Worm (Caenorhabditis elegans) whole organism, L3 larva: ENCODE results near the gene F20D6.10.
A peak's percentile ranks its signal among the peaks of the same experiment; 100 is the strongest.

Experiments used
- R02D3.7 ChIP-seq: fragments of 150-350 bp; optimal IDR thresholded peaks from 2 replicates; lab custom pipeline; 2014; ENCODE audit warnings: missing biosample characterization, missing genetic modification characterization
- aly-2 ChIP-seq: fragments of 150-350 bp; optimal IDR thresholded peaks from 2 replicates; lab custom pipeline; 2014; ENCODE audit warnings: missing biosample characterization, missing genetic modification characterization
- ama-1 ChIP-seq: fragments of 150-350 bp; optimal IDR thresholded peaks from 2 replicates; lab custom pipeline; 2018
- ceh-16 ChIP-seq: sonication (generic microtip); optimal IDR thresholded peaks from 2 replicates; lab custom pipeline; 2017; ENCODE audit warnings: missing biosample characterization, missing genetic modification characterization
- ceh-82 ChIP-seq: fragments of 150-350 bp; optimal IDR thresholded peaks from 2 replicates; lab custom pipeline; 2014; ENCODE audit warnings: missing biosample characterization, missing genetic modification characterization
- daf-12 ChIP-seq: fragments of 150-350 bp; optimal IDR thresholded peaks from 2 replicates; lab custom pipeline; 2014; ENCODE audit warnings: missing biosample characterization, missing genetic modification reagents, missing genetic modification characterization
- egl-27 ChIP-seq: sonication (generic microtip); optimal IDR thresholded peaks from 4 replicates; lab custom pipeline; 2017; ENCODE audit warnings: missing biosample characterization, missing genetic modification reagents, missing genetic modification characterization
- egl-5 ChIP-seq: fragments of 150-350 bp; optimal IDR thresholded peaks from 2 replicates; lab custom pipeline; 2017; ENCODE audit warnings: missing biosample characterization, missing genetic modification reagents, missing genetic modification characterization, inconsistent platforms
- elt-1 ChIP-seq: fragments of 150-350 bp; optimal IDR thresholded peaks from 2 replicates; lab custom pipeline; 2014; ENCODE audit warnings: missing biosample characterization, missing genetic modification characterization
- elt-2 ChIP-seq: sonication (generic microtip); optimal IDR thresholded peaks from 2 replicates; lab custom pipeline; 2016; ENCODE audit warnings: missing genetic modification reagents, mild to moderate bottlenecking, missing genetic modification characterization, missing compliant biosample characterization
- elt-3 ChIP-seq, 3 experiments: fragments of 150-350 bp in 1 of 3; sonication (generic microtip) in 2 of 3; optimal IDR thresholded peaks; 2 replicates in 2 of 3; 4 replicates in 1 of 3; lab custom pipeline; 2014 to 2017; ENCODE audit warnings: missing biosample characterization in 3 of 3, missing genetic modification characterization in 3 of 3
- fkh-2 ChIP-seq: fragments of 150-350 bp; optimal IDR thresholded peaks from 2 replicates; lab custom pipeline; 2014; ENCODE audit warnings: missing biosample characterization, missing genetic modification reagents, missing genetic modification characterization
- fos-1 ChIP-seq: fragments of 150-350 bp; optimal IDR thresholded peaks from 2 replicates; lab custom pipeline; 2014; ENCODE audit warnings: missing biosample characterization, missing genetic modification characterization
- hmg-11 ChIP-seq: sonication (generic microtip); optimal IDR thresholded peaks from 2 replicates; lab custom pipeline; 2016; ENCODE audit warnings: missing genetic modification characterization, missing compliant biosample characterization
- lin-15B ChIP-seq: fragments of 150-350 bp; optimal IDR thresholded peaks from 2 replicates; lab custom pipeline; 2014; ENCODE audit warnings: missing biosample characterization, missing genetic modification characterization
- lin-39 ChIP-seq: fragments of 150-350 bp; optimal IDR thresholded peaks from 2 replicates; lab custom pipeline; 2018; ENCODE audit warnings: missing biosample characterization, missing genetic modification reagents, missing genetic modification characterization
- lsy-12 ChIP-seq: sonication (generic microtip); optimal IDR thresholded peaks from 2 replicates; lab custom pipeline; 2016; ENCODE audit warnings: mild to moderate bottlenecking, missing genetic modification characterization, missing compliant biosample characterization
- mml-1 ChIP-seq: fragments of 150-350 bp; sonication (generic microtip); optimal IDR thresholded peaks from 3 replicates; lab custom pipeline; 2014; ENCODE audit warnings: missing biosample characterization, missing genetic modification characterization
- nfya-1 ChIP-seq: sonication (generic microtip); optimal IDR thresholded peaks from 2 replicates; lab custom pipeline; 2017; ENCODE audit warnings: missing genetic modification characterization, mild to moderate bottlenecking, missing compliant biosample characterization, antibody characterized with exemption, moderate library complexity; ENCODE audit not compliant: insufficient read depth
- nhr-11 ChIP-seq: fragments of 150-350 bp; optimal IDR thresholded peaks from 2 replicates; lab custom pipeline; 2014; ENCODE audit warnings: missing biosample characterization, missing genetic modification characterization
- nhr-12 ChIP-seq: fragments of 150-350 bp; optimal IDR thresholded peaks from 2 replicates; lab custom pipeline; 2014; ENCODE audit warnings: missing biosample characterization, missing genetic modification characterization
- nhr-23 ChIP-seq: fragments of 150-350 bp; optimal IDR thresholded peaks from 2 replicates; lab custom pipeline; 2014; ENCODE audit warnings: missing biosample characterization, missing genetic modification reagents, missing genetic modification characterization
- nhr-237 ChIP-seq: fragments of 150-350 bp; optimal IDR thresholded peaks from 2 replicates; lab custom pipeline; 2014; ENCODE audit warnings: missing biosample characterization, missing genetic modification characterization
- nhr-43 ChIP-seq: sonication (generic microtip); optimal IDR thresholded peaks from 2 replicates; lab custom pipeline; 2016; ENCODE audit warnings: mild to moderate bottlenecking, missing genetic modification characterization, missing compliant biosample characterization; ENCODE audit not compliant: poor library complexity, severe bottlenecking
- nhr-67 ChIP-seq: fragments of 150-350 bp; optimal IDR thresholded peaks from 2 replicates; lab custom pipeline; 2014; ENCODE audit warnings: missing biosample characterization, missing genetic modification characterization
- nhr-77 ChIP-seq: fragments of 150-350 bp; optimal IDR thresholded peaks from 2 replicates; lab custom pipeline; 2014; ENCODE audit warnings: missing biosample characterization, missing genetic modification characterization
- pha-4 ChIP-seq: fragments of 150-350 bp; optimal IDR thresholded peaks from 2 replicates; lab custom pipeline; 2014; ENCODE audit warnings: missing biosample characterization, missing genetic modification reagents, missing genetic modification characterization
- pqm-1 ChIP-seq: fragments of 150-350 bp; optimal IDR thresholded peaks from 2 replicates; lab custom pipeline; 2017; ENCODE audit warnings: missing biosample characterization, missing genetic modification characterization, inconsistent platforms
- skn-1 ChIP-seq: fragments of 150-350 bp; optimal IDR thresholded peaks from 2 replicates; lab custom pipeline; 2014; ENCODE audit warnings: missing biosample characterization, missing genetic modification characterization
- snpc-4 ChIP-seq: fragments of 150-350 bp; optimal IDR thresholded peaks from 2 replicates; lab custom pipeline; 2014; ENCODE audit warnings: missing biosample characterization, missing genetic modification characterization
- tbx-2 ChIP-seq: sonication (generic microtip); optimal IDR thresholded peaks from 2 replicates; lab custom pipeline; 2016; ENCODE audit warnings: mild to moderate bottlenecking, missing genetic modification characterization, missing compliant biosample characterization
- zag-1 ChIP-seq: fragments of 150-350 bp; optimal IDR thresholded peaks from 2 replicates; lab custom pipeline; 2014; ENCODE audit warnings: missing biosample characterization, missing genetic modification characterization
- ztf-11 ChIP-seq: fragments of 150-350 bp; optimal IDR thresholded peaks from 2 replicates; lab custom pipeline; 2014; ENCODE audit warnings: missing biosample characterization, missing genetic modification characterization

The F20D6.10 gene

DNA sequence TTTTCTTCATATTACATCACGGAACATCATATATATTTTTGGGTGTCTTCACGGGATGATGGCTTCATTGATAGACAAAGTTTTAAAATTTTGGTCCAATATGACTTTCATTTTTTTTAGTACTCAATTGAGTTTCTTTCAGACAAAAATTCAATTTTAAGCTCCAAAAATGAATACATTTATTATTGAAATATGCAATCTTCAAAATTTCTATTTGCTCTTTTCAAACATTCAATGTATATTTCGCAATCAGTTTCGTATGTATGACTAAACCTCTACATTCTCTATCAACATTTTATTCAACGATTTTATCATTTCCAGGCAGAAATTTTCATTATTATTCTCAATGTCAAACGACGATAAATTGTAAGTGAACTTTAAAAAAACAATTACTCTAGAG, 12.4 kb downstream of the F20D6.10 start, which contains the start of gene srp-8:
Gene srp-8 (plus strand): TSS at position 301 of the 400 bp plus-strand sequence.
- no peak for TF ChIP-seq hmg-11
- no peak for TF ChIP-seq fos-1 (tag; lab: Kevin White, UChicago)
- no peak for TF ChIP-seq elt-3 (tag; optimal IDR thresholded peaks at IDR 0.05; lab: Kevin White, UChicago)
- no peak for TF ChIP-seq nhr-43

DNA sequence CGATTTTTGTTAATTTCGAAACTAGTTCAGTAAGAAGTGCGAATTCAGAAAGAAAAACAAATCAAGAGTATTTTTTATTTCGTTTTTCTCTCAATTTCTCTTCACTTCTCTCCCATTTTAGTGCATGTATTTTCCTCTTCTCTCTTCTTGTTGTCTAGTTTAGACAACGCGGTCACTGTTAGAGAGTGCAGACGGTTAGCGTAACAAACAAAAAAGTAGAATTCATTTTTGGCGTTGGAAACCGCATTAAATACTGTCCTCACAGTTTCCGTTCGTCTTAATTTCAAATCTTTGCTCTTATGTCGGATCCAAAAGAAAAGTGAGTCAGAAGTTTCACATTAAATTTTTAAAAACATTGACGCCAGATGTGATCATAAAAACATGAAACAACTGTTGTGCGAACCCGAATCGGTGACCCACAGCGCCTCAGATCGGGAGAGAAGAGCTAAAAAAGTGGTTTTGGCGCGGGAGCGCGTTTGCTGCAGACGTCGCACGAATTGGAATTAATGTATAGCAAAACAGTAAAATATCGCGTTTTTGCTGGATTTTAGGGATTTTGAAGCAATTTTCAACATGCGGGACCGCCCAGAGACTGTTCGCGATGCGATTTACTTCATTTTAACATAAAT, 16.7 kb downstream of the F20D6.10 start, which contains the start of gene srp-7:
Gene srp-7 (plus strand): TSS at position 213 of the 629 bp plus-strand sequence.
- TF ChIP-seq elt-2 (peak; percentile 21), nhr-23 (tag; lab: Kevin White, UChicago) (peak; percentile 38), hmg-11 (peak; percentile 16), pha-4 (peak; percentile 81), ama-1 (no peak), nfya-1 (tag; lab: Kevin White, UChicago) (peak; percentile 41)
- TF ChIP-seq, all 47 proteins: peak for 5

- TF ChIP-seq nhr-67 (tag; lab: Kevin White, UChicago) (no peak), ztf-11 (no peak), tbx-2 (tag; lab: Kevin White, UChicago) (no peak), ceh-82 (tag; lab: Kevin White, UChicago) (no peak), ama-1 (no peak), nhr-43 (no peak), lin-39 (tag; lab: Kevin White, UChicago) (no peak), mml-1 (tag; lab: Kevin White, UChicago) (no peak), nhr-77 (tag; lab: Kevin White, UChicago) (no peak), nfya-1 (tag; lab: Kevin White, UChicago) (no peak), pha-4 (no peak), zag-1 (no peak), nhr-237 (tag; lab: Kevin White, UChicago) (no peak), skn-1 (tag; lab: Kevin White, UChicago) (no peak)
These were observed 17.5 kb downstream of the F20D6.10 start for ce11 chrV:8178279-8178678.

DNA sequence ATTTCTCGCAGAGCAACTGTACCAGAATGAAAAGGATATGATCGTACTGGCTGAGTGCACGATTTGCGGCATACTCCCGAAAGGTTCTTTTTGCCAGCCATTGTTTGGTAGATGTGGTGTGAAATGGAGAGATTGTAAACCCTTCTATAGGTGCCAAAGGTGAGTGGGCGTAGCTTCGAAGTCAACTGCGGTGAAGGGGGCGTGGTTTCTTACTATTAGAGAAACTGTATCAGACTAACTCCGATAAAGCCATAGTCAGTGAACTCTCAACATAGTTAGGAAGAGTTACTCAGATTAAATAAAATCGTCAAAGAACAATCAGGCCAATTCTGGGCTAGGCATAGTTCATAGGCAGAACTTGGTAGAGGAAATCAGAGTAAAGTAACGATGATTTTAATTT, 18.4 kb downstream of the F20D6.10 start, which contains the start of gene F20D6.9:
Gene F20D6.9 (minus strand): TSS at position 101 of the 400 bp plus-strand sequence.
- TF ChIP-seq ceh-82 (tag; lab: Kevin White, UChicago) (no peak), nhr-12 (no peak), R02D3.7 (tag; lab: Kevin White, UChicago) (no peak), snpc-4 (tag; lab: Kevin White, UChicago) (no peak), nhr-237 (tag; lab: Kevin White, UChicago) (no peak), egl-5 (tag; lab: Kevin White, UChicago) (no peak), egl-27 (tag; lab: Kevin White, UChicago) (no peak), lsy-12 (tag; lab: Kevin White, UChicago) (no peak), ceh-16 (tag; lab: Kevin White, UChicago) (no peak)

DNA sequence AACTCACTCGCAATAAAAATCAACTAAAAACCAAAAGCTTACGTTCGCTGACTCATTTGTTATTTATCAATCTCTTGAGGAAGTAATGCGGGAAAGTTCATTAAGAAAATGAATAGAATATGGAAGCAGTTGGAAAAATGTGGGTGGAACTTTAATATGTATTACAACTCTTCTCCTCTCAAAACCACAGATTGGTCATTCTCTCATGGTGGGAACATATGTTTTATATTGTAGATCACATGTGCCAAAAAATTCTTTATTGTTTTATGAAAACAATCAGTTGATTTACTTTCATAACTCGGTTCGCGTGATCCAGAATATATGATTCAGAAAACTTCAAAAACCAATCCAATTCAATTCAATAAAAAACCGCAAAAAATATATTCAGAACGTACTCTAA, 24.1 kb downstream of the F20D6.10 start:
- TF ChIP-seq aly-2 (tag; lab: Kevin White, UChicago) (no peak), hmg-11 (no peak), zag-1 (no peak), ztf-11 (no peak), pqm-1 (tag; lab: Kevin White, UChicago) (no peak), nhr-11 (tag; lab: Kevin White, UChicago) (no peak), fos-1 (tag; lab: Kevin White, UChicago) (no peak), ama-1 (no peak)

ce11 chrV:8170300-8170699, 25.4 kb downstream of the F20D6.10 start:
- TF ChIP-seq lin-15B (tag; lab: Kevin White, UChicago) (no peak), fkh-2 (tag; lab: Kevin White, UChicago) (no peak), lsy-12 (tag; lab: Kevin White, UChicago) (no peak), snpc-4 (tag; lab: Kevin White, UChicago) (no peak), elt-1 (tag; lab: Kevin White, UChicago) (no peak), daf-12 (no peak), ceh-82 (tag; lab: Kevin White, UChicago) (no peak), elt-3 (tag; optimal IDR thresholded peaks at IDR 0.05; lab: Kevin White, UChicago) (no peak), nhr-237 (tag; lab: Kevin White, UChicago) (no peak), nhr-23 (tag; lab: Kevin White, UChicago) (no peak), skn-1 (tag; lab: Kevin White, UChicago) (no peak), egl-5 (tag; lab: Kevin White, UChicago) (no peak), nhr-11 (tag; lab: Kevin White, UChicago) (no peak)
